Worm (Caenorhabditis elegans) whole organism, L4/young adult: Measurements from ENCODE around the gene rga-3.

Experiments used
- W03F9.2 ChIP-seq: fragments of 150-350 bp; optimal IDR thresholded peaks from 2 replicates; lab custom pipeline; 2014; ENCODE audit warnings: missing biosample characterization, missing genetic modification characterization
- dao-5 ChIP-seq: sonication (generic microtip); optimal IDR thresholded peaks from 2 replicates; lab custom pipeline; 2016; ENCODE audit warnings: missing genotype, missing genetic modification characterization, moderate library complexity, missing compliant biosample characterization
- him-1 ChIP-seq: sonication (generic microtip); optimal IDR thresholded peaks from 2 replicates; lab custom pipeline; 2016; ENCODE audit warnings: missing genotype, missing genetic modification reagents, missing genetic modification characterization, missing compliant biosample characterization

The rga-3 gene

DNA sequence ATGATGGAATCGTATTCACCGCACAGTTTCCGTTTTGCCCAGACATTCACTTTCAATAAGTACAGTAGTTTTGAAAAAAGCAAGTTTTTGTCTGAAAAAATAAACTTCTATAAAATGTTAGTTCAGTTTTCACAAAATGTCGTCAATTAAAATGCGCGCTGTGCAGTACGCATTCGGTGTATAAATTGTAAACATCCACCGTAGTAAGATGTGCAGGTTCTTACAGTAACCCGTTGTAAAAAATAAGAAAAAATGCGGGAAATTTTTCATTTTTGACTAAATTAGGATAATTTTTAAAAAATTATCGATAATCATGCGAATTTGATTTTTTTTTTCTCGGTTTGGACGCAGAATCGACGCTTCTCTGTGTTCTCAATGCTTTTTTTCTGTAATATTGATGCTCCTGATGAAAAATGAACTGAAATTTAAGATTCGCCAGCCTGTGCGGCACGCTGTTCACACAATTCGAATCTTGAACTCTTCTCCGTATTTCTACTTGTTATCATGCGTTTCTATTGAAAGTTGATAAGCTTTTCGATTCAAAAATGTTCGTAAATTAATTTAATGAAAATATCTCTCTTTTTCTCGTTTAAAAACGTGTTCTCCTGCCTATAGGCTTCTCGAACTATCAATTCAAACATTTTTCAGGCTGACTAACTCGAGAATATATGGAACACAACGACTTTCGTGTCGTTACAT, at the start of gene rga-3:
TSS of gene rga-3 (plus strand) at position 649 of the 699 bp plus-strand sequence.
- TF ChIP-seq W03F9.2, result peak; percentile 66
- TF ChIP-seq dao-5 (tag; lab: Kevin White, UChicago), result no peak

DNA sequence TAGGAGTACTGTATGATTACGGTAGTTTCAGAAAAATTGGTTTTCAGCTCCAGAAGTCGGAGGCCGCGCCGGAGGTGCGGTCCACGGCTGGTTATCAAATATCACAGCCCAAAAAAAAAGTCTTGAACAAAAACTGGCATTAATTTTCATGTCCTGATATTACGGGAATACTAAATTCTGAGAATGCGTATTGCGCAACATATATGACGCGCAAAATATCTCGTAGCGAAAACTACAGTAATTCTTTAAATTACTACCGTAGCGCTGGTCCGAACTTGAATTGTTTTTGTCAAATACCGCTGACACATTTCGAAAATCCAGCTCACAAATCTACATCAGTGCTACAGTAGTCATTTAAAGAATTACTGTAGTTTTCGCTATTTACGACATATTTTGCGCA, 48.7 kb upstream of the rga-3 start:
- TF ChIP-seq W03F9.2, result no peak
- TF ChIP-seq him-1 (tag; lab: Kevin White, UChicago), result no peak
- TF ChIP-seq dao-5 (tag; lab: Kevin White, UChicago), result no peak

DNA sequence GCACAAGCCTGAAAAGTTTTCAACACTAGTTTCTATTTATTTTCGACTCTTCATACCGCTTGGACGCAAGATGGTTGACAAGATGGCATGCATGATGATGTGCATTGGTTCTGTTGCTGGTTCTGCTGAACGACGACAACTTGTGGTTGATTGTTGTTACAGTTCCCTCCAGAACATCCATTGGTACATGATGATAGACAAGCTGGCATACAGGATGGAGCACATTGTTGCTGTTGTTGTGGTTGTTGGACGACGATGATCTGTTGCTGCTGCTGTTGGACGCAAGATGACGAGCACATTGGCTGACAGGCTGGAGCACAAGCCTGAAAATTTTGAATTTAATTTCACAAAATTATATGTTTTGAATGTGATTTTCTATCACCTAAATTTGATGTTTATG, 45.4 kb upstream of the rga-3 start:
- TF ChIP-seq dao-5 (tag; lab: Kevin White, UChicago), result no peak
- TF ChIP-seq him-1 (tag; lab: Kevin White, UChicago), result no peak
- no peak for TF ChIP-seq W03F9.2

DNA sequence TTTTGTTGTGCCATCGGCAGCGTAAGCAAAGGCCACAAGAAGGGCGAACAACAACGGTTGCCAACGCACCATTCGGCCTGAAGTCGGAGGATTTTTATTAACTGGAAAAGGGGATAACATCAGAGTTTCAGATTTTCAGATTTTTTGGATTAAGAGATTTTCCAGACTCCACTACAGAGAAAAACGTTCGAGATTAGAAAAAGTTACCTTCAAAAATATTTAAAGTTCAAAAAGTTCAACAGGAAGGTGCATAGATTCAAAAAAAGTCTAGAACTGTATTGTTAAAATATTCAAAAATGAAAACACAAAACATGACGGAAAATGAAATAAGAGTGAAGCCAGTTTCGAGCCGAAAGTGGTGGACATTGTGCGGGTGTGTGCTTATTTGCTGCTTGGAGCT, 41.7 kb upstream of the rga-3 start, which contains the start of gene pqn-13:
TSS of gene pqn-13 (minus strand) at position 101 of the 400 bp plus-strand sequence.
- TF ChIP-seq him-1 (tag; lab: Kevin White, UChicago), result no peak

DNA sequence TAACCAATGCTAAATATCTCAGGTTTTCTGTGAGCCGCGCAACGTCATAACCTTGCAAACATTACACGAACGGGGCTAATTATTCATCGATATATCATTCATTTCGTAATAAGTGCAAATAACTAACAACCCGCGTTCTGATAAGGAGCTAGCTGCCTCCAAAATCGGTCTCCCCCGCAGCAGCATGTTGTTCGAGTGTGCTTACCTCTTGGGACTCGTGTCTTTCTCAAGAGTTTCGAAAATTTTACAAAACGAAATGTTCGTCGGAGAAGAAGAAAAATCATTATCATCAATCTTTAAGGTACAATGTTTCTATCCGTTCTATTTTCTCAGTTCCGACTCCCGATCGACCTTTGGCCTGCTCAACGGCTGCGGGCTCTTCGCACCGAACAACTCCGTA, 39.7 kb upstream of the rga-3 start:
- TF ChIP-seq him-1 (tag; lab: Kevin White, UChicago) (no peak), W03F9.2 (no peak), dao-5 (tag; lab: Kevin White, UChicago) (no peak)

DNA sequence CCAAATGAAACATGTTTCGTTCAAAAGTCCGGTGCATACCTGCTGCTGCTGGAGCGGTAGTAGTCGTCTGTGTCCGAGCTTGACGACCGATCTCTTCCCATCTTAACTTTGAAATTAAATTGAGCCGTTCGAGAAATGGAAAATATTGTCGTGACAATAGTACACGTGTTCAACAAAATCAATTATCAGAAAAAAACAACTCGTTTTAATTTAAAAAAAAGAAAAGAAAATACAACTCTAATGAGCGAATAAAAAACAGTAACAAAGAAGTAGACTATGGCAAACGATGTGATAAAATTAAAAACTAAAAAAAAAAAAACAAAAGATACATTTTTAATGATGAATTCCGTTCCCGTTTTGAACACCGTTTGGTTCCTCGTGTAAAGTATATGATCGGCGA, 35.2 kb upstream of the rga-3 start, which contains the start of gene prp-39:
TSS of gene prp-39 (minus strand) at position 101 of the 400 bp plus-strand sequence.
- TF ChIP-seq dao-5 (tag; lab: Kevin White, UChicago), result no peak
- TF ChIP-seq him-1 (tag; lab: Kevin White, UChicago), result no peak
- no peak for TF ChIP-seq W03F9.2

DNA sequence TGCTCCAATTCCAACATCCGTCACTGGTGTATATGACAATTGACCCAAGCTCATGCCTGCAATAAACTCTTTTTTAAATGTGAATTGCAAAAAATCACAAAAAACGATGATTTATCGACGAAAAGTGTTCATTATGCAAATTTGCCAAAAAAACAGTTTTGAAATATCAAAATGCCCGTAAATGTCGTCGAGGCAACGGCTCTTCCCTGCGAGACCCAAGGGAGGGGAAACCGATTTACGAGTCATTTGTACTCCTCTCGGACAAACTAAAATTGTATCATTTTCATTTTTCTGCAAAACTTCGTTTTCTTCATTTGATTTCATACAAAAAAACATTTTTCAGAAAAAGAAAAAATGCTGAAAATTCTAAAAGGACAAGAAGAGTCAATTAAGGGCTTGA, 33.2 kb upstream of the rga-3 start, which contains the start of the genes hmgs-1 and F25B4.4:
TSS of gene hmgs-1 (minus strand) at position 56 of the 400 bp plus-strand sequence.
TSS of gene F25B4.4 (plus strand) at position 340 of the 400 bp plus-strand sequence.
- TF ChIP-seq dao-5 (tag; lab: Kevin White, UChicago) (no peak), W03F9.2 (peak; percentile 85), him-1 (tag; lab: Kevin White, UChicago) (peak; percentile 19)

DNA sequence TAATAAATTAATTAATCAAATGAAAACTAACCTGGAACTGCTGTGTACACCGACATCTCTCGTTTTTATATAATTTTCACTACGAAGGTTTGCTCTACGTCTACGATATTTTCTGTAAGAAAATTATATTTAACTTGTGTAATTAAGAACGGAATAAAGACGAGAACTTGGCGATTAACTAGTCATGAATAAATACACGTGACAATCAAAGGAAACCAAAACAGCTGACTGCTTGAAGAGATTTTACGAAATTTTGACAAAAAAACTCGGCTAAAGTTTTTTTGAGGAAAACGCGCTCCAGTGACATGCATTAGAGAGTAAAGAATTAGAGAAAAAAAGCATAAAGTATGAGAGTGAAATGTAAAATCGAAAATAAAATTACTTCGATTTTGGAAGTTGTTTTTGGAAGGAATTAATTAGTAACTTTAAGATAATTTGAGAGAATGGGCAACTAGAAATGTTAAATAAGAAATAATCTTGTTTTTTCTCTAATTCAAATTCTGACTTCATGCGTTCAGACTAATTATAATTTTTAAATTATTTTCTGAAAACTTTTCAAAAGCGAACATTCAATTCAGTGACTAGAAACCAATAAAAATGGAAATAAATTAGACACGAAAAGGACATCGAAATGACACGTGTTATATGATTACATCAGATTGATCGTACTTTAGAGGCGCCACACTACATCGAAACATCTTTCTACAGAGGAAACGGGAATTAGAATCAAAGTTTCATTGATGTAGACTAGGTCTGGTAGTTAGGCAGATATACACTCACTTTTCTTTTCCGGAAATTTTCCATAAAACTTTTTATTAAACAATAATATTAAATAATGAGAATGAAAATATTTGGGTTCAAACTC, 30.3 kb upstream of the rga-3 start, which contains the start of gene F25B4.7:
TSS of gene F25B4.7 (minus strand) at position 112 of the 865 bp plus-strand sequence.
- no peak for TF ChIP-seq W03F9.2
- TF ChIP-seq dao-5 (tag; lab: Kevin White, UChicago), result no peak
- TF ChIP-seq him-1 (tag; lab: Kevin White, UChicago), result no peak

DNA sequence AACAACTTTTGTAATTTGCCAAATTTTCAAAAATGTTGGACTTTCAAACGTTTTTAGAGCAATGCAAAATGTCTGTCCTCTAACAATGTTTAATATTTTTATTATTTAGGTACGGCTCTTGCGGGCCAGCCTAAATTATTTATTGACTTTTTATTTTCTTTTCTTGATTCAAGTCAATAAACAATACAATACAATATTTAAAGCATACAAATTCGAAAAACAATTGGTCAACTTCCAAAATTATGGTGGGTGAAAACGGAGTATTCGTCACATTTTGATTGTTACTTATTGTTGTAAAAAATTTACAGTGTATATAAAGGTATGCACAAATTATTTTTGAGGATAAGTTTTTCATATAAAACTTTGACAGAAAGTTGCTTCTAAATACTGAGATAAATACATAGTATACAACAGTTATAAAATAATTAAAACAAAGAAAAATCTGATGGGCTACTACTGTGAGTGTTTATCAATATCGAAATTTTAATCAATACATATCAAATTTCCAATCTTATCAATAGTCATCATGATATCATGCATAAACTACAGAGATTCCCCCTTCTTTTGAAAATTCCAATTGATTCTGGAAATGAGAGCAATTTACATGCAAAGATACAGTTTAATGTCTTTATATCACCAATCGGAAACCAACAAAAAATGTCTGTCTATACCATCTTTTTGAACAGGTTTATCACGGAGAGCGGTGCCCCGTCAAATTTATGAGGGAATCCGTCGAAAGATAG, 25.8 kb upstream of the rga-3 start, which contains the start of gene F25B4.8:
TSS of gene F25B4.8 (minus strand) at position 51 of the 743 bp plus-strand sequence.
- TF ChIP-seq dao-5 (tag; lab: Kevin White, UChicago) (no peak), him-1 (tag; lab: Kevin White, UChicago) (no peak), W03F9.2 (no peak)

DNA sequence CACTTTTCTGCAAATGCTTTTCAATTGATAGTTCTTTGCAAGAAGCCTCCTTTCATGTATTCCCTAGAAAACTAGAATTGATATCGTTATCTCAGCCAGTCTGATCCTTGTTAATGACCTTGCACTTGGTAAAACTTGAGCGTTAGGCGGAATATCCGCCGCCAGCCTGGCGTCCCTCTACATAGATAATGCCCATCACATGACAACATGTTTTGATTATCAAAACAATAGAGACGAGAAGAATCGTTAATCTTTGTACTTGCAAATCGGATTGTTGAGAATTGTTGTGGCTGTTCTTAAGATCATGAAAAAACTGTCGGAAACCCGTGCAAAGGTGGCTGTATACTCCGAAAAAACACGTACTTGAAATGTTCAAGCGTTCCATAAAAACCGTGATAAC, 24.1 kb upstream of the rga-3 start:
- TF ChIP-seq dao-5 (tag; lab: Kevin White, UChicago) (no peak), W03F9.2 (no peak)

DNA sequence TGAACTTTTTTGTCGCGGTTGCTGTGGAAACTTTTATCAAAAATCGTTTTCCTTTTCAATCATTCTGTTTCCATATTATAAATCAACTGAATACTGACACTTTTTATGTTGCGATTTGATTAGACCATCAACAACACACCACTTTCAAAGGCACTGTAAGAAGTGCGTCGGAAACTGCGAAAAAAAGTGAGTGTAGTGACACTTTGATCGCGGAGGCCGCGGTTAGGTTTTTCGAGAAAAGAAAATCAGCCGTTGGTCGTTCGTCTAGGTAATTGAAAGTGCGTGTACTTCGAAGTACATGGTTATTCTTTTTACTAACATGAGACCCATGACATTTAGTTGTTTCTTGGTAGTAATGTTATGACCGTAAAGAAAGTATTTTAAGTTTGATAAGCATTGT, 22.1 kb upstream of the rga-3 start:
- TF ChIP-seq W03F9.2 (no peak), dao-5 (tag; lab: Kevin White, UChicago) (no peak), him-1 (tag; lab: Kevin White, UChicago) (no peak)

DNA sequence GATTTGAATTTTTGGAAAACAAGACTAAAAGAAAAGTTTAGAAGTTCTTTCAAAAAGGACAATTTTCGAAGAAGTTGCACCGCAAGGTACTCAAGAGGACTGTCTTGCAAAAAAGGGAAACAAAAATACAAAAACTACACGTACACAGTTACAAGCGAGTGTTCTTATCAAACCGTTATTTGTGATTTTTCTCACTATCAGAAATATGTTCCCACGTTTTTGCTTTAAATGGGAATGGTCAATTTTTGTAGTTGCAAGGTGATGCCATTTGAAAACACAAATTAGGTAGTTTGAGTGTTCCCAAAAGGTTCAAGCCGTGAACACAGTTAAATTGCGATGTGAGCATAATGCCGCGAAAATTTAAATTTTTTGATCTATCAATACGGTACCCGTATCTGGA, 21.5 kb upstream of the rga-3 start:
- no peak for TF ChIP-seq W03F9.2
- no peak for TF ChIP-seq dao-5 (tag; lab: Kevin White, UChicago)
- no peak for TF ChIP-seq him-1 (tag; lab: Kevin White, UChicago)

DNA sequence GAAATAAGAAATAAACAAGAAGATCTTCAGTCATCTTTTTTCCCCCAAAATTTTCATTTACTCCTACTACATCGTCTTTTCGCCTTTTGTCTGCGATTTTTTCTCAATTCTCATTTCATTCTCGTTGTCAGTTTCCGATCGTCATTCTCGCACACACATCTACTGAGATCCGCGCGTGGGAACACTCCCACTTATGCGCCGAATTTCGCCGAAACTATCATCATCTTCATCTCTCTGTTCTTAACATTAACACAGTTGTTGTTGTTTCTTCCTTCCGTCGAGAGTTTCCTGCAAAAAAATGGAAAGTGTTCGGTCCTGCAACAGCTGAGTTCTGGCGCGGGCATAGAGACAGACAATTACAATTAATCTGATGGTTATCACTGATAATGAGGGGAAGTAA, 20.1 kb upstream of the rga-3 start:
- TF ChIP-seq W03F9.2, result no peak
- no peak for TF ChIP-seq him-1 (tag; lab: Kevin White, UChicago)
- TF ChIP-seq dao-5 (tag; lab: Kevin White, UChicago), result no peak
